Worm (Caenorhabditis elegans) whole organism, L2 larva: Measurements from ENCODE around the gene Y39A1A.21.

Experiments
- C34F6.9 ChIP-seq: fragments of 150-350 bp; optimal IDR thresholded peaks from 2 replicates; lab custom pipeline; 2014; ENCODE audit warnings: missing biosample characterization, missing genetic modification characterization
- F13H6.1 ChIP-seq: sonication (generic microtip); optimal IDR thresholded peaks from 2 replicates; lab custom pipeline; 2016; ENCODE audit warnings: missing genetic modification characterization, missing compliant biosample characterization
- Y55F3AM.14 ChIP-seq: fragments of 200-800 bp; sonication (Bioruptor generic); optimal IDR thresholded peaks from 2 replicates; lab custom pipeline; 2018; ENCODE audit warnings: mild to moderate bottlenecking, missing genetic modification characterization, missing compliant biosample characterization
- ZK546.5 ChIP-seq: sonication (generic microtip); optimal IDR thresholded peaks from 2 replicates; lab custom pipeline; 2017; ENCODE audit warnings: missing biosample characterization, missing genetic modification characterization
- alr-1 ChIP-seq: fragments of 150-350 bp; optimal IDR thresholded peaks from 2 replicates; lab custom pipeline; 2014; ENCODE audit warnings: missing biosample characterization, missing genetic modification characterization
- aly-2 ChIP-seq: fragments of 150-350 bp; optimal IDR thresholded peaks from 2 replicates; lab custom pipeline; 2014; ENCODE audit warnings: missing biosample characterization, missing genetic modification characterization
- ama-1 ChIP-seq: fragments of 150-350 bp; optimal IDR thresholded peaks from 2 replicates; lab custom pipeline; 2018; ENCODE audit warnings: inconsistent platforms
- blmp-1 ChIP-seq: sonication (generic microtip); optimal IDR thresholded peaks from 2 replicates; lab custom pipeline; 2017; ENCODE audit warnings: missing genetic modification characterization, mild to moderate bottlenecking, missing compliant biosample characterization, antibody characterized with exemption, moderate library complexity; ENCODE audit not compliant: insufficient read depth
- ceh-16 ChIP-seq: fragments of 150-350 bp; optimal IDR thresholded peaks from 2 replicates; lab custom pipeline; 2014; ENCODE audit warnings: missing biosample characterization, missing genetic modification characterization
- ceh-82 ChIP-seq: fragments of 150-350 bp; optimal IDR thresholded peaks from 2 replicates; lab custom pipeline; 2014; ENCODE audit warnings: missing biosample characterization, missing genetic modification characterization
- crh-2 ChIP-seq: sonication (generic microtip); optimal IDR thresholded peaks from 2 replicates; lab custom pipeline; 2017; ENCODE audit warnings: missing biosample characterization, missing genetic modification characterization
- dmd-4 ChIP-seq: sonication (generic microtip); optimal IDR thresholded peaks from 2 replicates; lab custom pipeline; 2017; ENCODE audit warnings: missing biosample characterization, missing genetic modification characterization
- egl-27 ChIP-seq: sonication (generic microtip); optimal IDR thresholded peaks from 3 replicates; lab custom pipeline; 2017; ENCODE audit warnings: missing biosample characterization, missing genetic modification reagents, missing genetic modification characterization
- elt-1 ChIP-seq: fragments of 150-350 bp; optimal IDR thresholded peaks from 2 replicates; lab custom pipeline; 2014; ENCODE audit warnings: missing biosample characterization, missing genetic modification characterization
- elt-3 ChIP-seq: sonication (generic microtip); optimal IDR thresholded peaks from 2 replicates; lab custom pipeline; 2017; ENCODE audit warnings: missing biosample characterization, missing genetic modification characterization
- fos-1 ChIP-seq: fragments of 150-350 bp; optimal IDR thresholded peaks from 2 replicates; lab custom pipeline; 2014; ENCODE audit warnings: missing biosample characterization, missing genetic modification characterization
- gmeb-1 ChIP-seq: fragments of 150-350 bp; optimal IDR thresholded peaks from 2 replicates; lab custom pipeline; 2014; ENCODE audit warnings: missing biosample characterization, missing genetic modification characterization
- lin-11 ChIP-seq: fragments of 150-350 bp; sonication (generic microtip); optimal IDR thresholded peaks from 2 replicates; lab custom pipeline; 2014; ENCODE audit warnings: missing biosample characterization, missing genetic modification characterization, inconsistent platforms, mixed read lengths
- lin-13 ChIP-seq: fragments of 150-350 bp; optimal IDR thresholded peaks from 2 replicates; lab custom pipeline; 2014; ENCODE audit warnings: missing biosample characterization, missing genetic modification reagents, missing genetic modification characterization
- lin-39 ChIP-seq: fragments of 150-350 bp; optimal IDR thresholded peaks from 2 replicates; lab custom pipeline; 2014; ENCODE audit warnings: missing biosample characterization, missing genetic modification reagents, missing genetic modification characterization
- lsy-2 ChIP-seq, 2 experiments: fragments of 150-350 bp in 1 of 2; sonication (generic microtip) in 1 of 2; optimal IDR thresholded peaks; 2 replicates each; lab custom pipeline; 2014 to 2017; ENCODE audit warnings: missing biosample characterization in 2 of 2, missing genetic modification characterization in 2 of 2
- mab-5 ChIP-seq: fragments of 150-350 bp; optimal IDR thresholded peaks from 2 replicates; lab custom pipeline; 2014; ENCODE audit warnings: missing biosample characterization, missing genetic modification characterization
- mbf-1 ChIP-seq: sonication (generic microtip); optimal IDR thresholded peaks from 2 replicates; lab custom pipeline; 2017; ENCODE audit warnings: missing biosample characterization, missing genetic modification characterization
- nhr-10 ChIP-seq: sonication (generic microtip); optimal IDR thresholded peaks from 2 replicates; lab custom pipeline; 2017; ENCODE audit warnings: missing biosample characterization, missing genetic modification characterization
- nhr-11 ChIP-seq: fragments of 150-350 bp; optimal IDR thresholded peaks from 2 replicates; lab custom pipeline; 2014; ENCODE audit warnings: missing biosample characterization, missing genetic modification characterization
- nhr-12 ChIP-seq: fragments of 150-350 bp; optimal IDR thresholded peaks from 2 replicates; lab custom pipeline; 2014; ENCODE audit warnings: missing biosample characterization, missing genetic modification characterization
- nhr-129 ChIP-seq: fragments of 150-350 bp; optimal IDR thresholded peaks from 2 replicates; lab custom pipeline; 2014; ENCODE audit warnings: missing biosample characterization, missing genetic modification characterization
- nhr-21 ChIP-seq: fragments of 150-350 bp; optimal IDR thresholded peaks from 2 replicates; lab custom pipeline; 2014; ENCODE audit warnings: missing biosample characterization, missing genetic modification characterization
- nhr-23 ChIP-seq: fragments of 150-350 bp; optimal IDR thresholded peaks from 2 replicates; lab custom pipeline; 2014; ENCODE audit warnings: missing biosample characterization, missing genetic modification reagents, missing genetic modification characterization
- nhr-237 ChIP-seq: fragments of 150-350 bp; optimal IDR thresholded peaks from 2 replicates; lab custom pipeline; 2014; ENCODE audit warnings: missing biosample characterization, missing genetic modification characterization
- nhr-25 ChIP-seq: fragments of 150-350 bp; sonication (generic microtip); optimal IDR thresholded peaks from 3 replicates; lab custom pipeline; 2014; ENCODE audit warnings: missing biosample characterization, missing genetic modification characterization
- nhr-6 ChIP-seq: fragments of 150-350 bp; optimal IDR thresholded peaks from 2 replicates; lab custom pipeline; 2014; ENCODE audit warnings: missing biosample characterization, missing genetic modification characterization
- peb-1 ChIP-seq: fragments of 150-350 bp; optimal IDR thresholded peaks from 2 replicates; lab custom pipeline; 2014; ENCODE audit warnings: missing biosample characterization, missing genetic modification characterization
- sem-4 ChIP-seq: fragments of 150-350 bp; optimal IDR thresholded peaks from 2 replicates; lab custom pipeline; 2014; ENCODE audit warnings: missing biosample characterization, missing genetic modification reagents, missing genetic modification characterization
- skn-1 ChIP-seq: sonication (generic microtip); optimal IDR thresholded peaks from 2 replicates; lab custom pipeline; 2017; ENCODE audit warnings: missing biosample characterization, missing genetic modification characterization
- sma-9 ChIP-seq, 2 experiments: fragments of 150-350 bp in 1 of 2; sonication (generic microtip) in 1 of 2; optimal IDR thresholded peaks; 2 replicates each; lab custom pipeline; 2014 to 2016; ENCODE audit warnings: missing genetic modification characterization in 2 of 2, mild to moderate bottlenecking in 1 of 2, missing biosample characterization in 1 of 2, missing compliant biosample characterization in 1 of 2, missing genetic modification reagents in 1 of 2, moderate library complexity in 1 of 2
- snpc-4 ChIP-seq: fragments of 150-350 bp; optimal IDR thresholded peaks from 2 replicates; lab custom pipeline; 2014; ENCODE audit warnings: missing biosample characterization, missing genetic modification characterization
- unc-39 ChIP-seq: fragments of 150-350 bp; optimal IDR thresholded peaks from 2 replicates; lab custom pipeline; 2014; ENCODE audit warnings: missing biosample characterization, missing genetic modification characterization
- unc-55 ChIP-seq: fragments of 150-350 bp; sonication (generic microtip); optimal IDR thresholded peaks from 3 replicates; lab custom pipeline; 2014; ENCODE audit warnings: missing biosample characterization, missing genetic modification reagents, missing genetic modification characterization
- zag-1 ChIP-seq: fragments of 150-350 bp; optimal IDR thresholded peaks from 2 replicates; lab custom pipeline; 2014; ENCODE audit warnings: missing biosample characterization, missing genetic modification characterization
- ztf-1 ChIP-seq: fragments of 200-800 bp; sonication (Bioruptor generic); conservative IDR thresholded peaks from 2 replicates; pipeline ENCODE4 v1.3.6; 2022; ENCODE audit warnings: missing genetic modification characterization, missing compliant biosample characterization
- ztf-4 ChIP-seq: fragments of 150-350 bp; optimal IDR thresholded peaks from 2 replicates; lab custom pipeline; 2014; ENCODE audit warnings: missing biosample characterization, missing genetic modification characterization

Gene Y39A1A.21

DNA sequence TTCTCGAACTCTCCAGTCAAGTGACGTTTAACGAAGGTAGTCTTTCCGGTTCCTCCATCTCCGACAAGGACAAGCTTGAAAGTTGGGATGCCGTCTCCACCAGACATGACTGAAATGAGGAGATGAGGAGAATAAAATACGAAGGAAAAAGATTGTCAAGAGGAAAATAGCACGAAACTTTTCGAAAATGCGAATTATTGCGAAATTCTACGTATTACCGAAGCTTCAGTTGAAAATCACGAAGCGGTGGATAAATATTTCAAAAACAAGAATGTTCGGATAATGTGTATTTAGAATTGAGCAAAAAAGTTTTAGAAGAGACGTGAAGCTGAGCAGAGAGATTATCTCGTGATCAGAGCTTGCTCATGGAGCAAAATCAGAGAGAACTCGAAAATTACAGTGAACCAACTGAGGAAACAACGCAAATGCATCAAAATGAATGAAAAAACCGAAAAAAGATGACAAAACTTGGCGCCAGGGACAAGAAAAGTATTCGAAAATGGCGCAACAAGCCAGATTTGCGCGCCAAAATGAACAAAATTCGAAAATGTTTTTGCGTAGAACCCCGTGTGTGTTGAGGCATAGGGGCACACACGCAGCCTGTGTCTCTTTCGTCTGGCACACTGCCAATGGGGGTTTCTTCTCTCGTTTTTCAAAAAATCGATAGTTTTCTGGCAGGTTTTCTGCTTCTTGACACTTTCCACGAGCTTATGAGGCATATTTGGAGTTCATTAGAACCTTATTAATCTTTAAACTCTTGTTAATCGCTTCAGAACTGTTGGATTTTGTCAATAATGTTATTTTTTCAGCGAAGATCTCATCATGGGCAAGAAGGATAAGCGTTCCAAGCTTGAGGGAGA is 41.0 kb upstream of the Y39A1A.21 start, which contains the start of the genes ran-1 and dkc-1 (continued):
- TF ChIP-seq peb-1 (tag; lab: Kevin White, UChicago), result no peak
- no peak for TF ChIP-seq nhr-237
- peak; percentile 79 for TF ChIP-seq nhr-129 (tag; lab: Kevin White, UChicago)
- TF ChIP-seq fos-1 (tag; lab: Kevin White, UChicago), result peak; percentile 58
- peak; percentile 44 for TF ChIP-seq lin-11 (tag; lab: Kevin White, UChicago)
- TF ChIP-seq crh-2 (tag; lab: Kevin White, UChicago), result peak; percentile 78
- TF ChIP-seq alr-1 (tag; lab: Kevin White, UChicago), result no peak
- peak; percentile 35 for TF ChIP-seq blmp-1 (tag; lab: Kevin White, UChicago)
- no peak for TF ChIP-seq ztf-4
- TF ChIP-seq dmd-4 (tag; lab: Kevin White, UChicago), result no peak
- TF ChIP-seq mab-5 (tag; lab: Kevin White, UChicago), result peak; percentile 7
- TF ChIP-seq egl-27 (tag; lab: Kevin White, UChicago), result no peak
- peak; percentile 29 for TF ChIP-seq sem-4
- TF ChIP-seq lsy-2 (tag; optimal IDR thresholded peaks at IDR 0.05; lab: Kevin White, UChicago), result peak; percentile 50 to 86
- peak; percentile 43 for TF ChIP-seq F13H6.1 (tag; lab: Kevin White, UChicago)
- no peak for TF ChIP-seq nhr-10
- TF ChIP-seq C34F6.9 (tag; lab: Kevin White, UChicago), result peak; percentile 90
- TF ChIP-seq skn-1 (tag; lab: Kevin White, UChicago), result no peak
- TF ChIP-seq sma-9 (GFP tag; optimal IDR thresholded peaks at IDR 0.05; lab: Kevin White, UChicago), result no peak
- TF ChIP-seq sma-9 (tag; optimal IDR thresholded peaks at IDR 0.05; lab: Kevin White, UChicago), result no peak
- peak; percentile 90 for TF ChIP-seq unc-55 (GFP tag; lab: Kevin White, UChicago)
- TF ChIP-seq nhr-23 (tag; lab: Kevin White, UChicago), result no peak
- TF ChIP-seq ama-1 (lab: Kevin White, UChicago), result no peak
- TF ChIP-seq Y55F3AM.14 (GFP tag; lab: Kevin White, UChicago), result no peak

DNA sequence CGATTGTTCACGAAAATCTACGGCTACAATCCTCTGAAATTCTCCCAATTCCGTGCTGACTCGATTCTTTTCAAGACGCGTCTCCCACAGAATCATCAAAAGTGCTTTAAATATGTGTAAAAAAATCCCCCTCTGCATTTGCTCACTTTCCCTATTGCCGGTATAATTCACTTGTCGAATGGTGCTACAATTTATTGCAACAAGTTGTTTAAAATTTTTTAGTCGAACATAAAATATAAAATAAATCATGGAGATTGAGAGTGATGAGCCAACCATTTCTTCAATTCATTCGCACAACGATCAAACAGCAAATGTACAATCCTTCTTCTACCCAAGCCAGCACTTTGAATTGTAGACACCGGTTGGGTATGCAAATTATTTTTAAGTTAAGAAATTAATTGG is 39.6 kb upstream of the Y39A1A.21 start:
- TF ChIP-seq aly-2, result no peak
- TF ChIP-seq fos-1 (tag; lab: Kevin White, UChicago), result no peak
- TF ChIP-seq egl-27 (tag; lab: Kevin White, UChicago), result no peak
- no peak for TF ChIP-seq blmp-1 (tag; lab: Kevin White, UChicago)
- TF ChIP-seq nhr-11 (tag; lab: Kevin White, UChicago), result no peak
- TF ChIP-seq alr-1 (tag; lab: Kevin White, UChicago), result no peak
- no peak for TF ChIP-seq lin-13 (GFP tag; lab: Kevin White, UChicago)
- TF ChIP-seq zag-1 (tag; lab: Kevin White, UChicago), result no peak
- no peak for TF ChIP-seq F13H6.1 (tag; lab: Kevin White, UChicago)
- TF ChIP-seq gmeb-1 (tag; lab: Kevin White, UChicago), result no peak
- TF ChIP-seq ZK546.5, result no peak
- TF ChIP-seq sem-4, result no peak
- TF ChIP-seq nhr-25 (tag; lab: Kevin White, UChicago), result no peak
- TF ChIP-seq elt-1 (tag; lab: Kevin White, UChicago), result no peak

DNA sequence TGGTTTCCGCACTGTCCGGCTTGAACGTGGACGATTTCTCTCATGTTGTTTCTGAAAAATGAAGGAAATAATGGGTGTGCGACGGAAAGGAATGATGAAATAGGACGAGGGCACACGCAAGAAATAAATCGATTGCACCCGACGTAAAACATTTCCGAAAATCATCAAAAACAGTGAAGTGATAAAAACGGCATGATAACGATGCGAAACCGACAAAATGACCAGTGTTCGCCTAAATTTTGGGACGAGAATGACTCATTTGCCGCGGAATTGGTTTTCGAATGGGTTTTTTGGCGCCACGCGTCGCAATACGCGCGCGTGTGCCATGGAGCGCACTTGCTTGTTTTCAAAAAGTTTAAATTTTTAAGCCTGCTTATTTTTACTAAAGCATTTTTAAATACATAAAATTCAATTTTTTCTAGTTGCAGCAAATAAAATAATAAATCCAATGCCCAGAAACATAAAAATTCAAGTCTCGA is 35.6 kb upstream of the Y39A1A.21 start, which contains the start of the genes tbb-1 and rib-2:
tbb-1 (minus strand) TSS at position 51 of the 479 bp plus-strand sequence.
rib-2 (plus strand) TSS at position 429 of the 479 bp plus-strand sequence.
- TF ChIP-seq ceh-82 (tag; lab: Kevin White, UChicago), result no peak
- TF ChIP-seq nhr-6 (tag; lab: Kevin White, UChicago), result no peak
- TF ChIP-seq snpc-4, result peak; percentile 20
- TF ChIP-seq skn-1 (tag; lab: Kevin White, UChicago), result peak; percentile 54
- TF ChIP-seq ztf-4, result no peak
- TF ChIP-seq blmp-1 (tag; lab: Kevin White, UChicago), result peak; percentile 45
- TF ChIP-seq sma-9 (GFP tag; optimal IDR thresholded peaks at IDR 0.05; lab: Kevin White, UChicago), result peak; percentile 65
- TF ChIP-seq sma-9 (tag; optimal IDR thresholded peaks at IDR 0.05; lab: Kevin White, UChicago), result no peak
- TF ChIP-seq nhr-237, result no peak
- no peak for TF ChIP-seq alr-1 (tag; lab: Kevin White, UChicago)
- no peak for TF ChIP-seq ZK546.5
- no peak for TF ChIP-seq ztf-1
- TF ChIP-seq nhr-21, result peak; percentile 48
- TF ChIP-seq nhr-23 (tag; lab: Kevin White, UChicago), result no peak
- TF ChIP-seq ama-1 (lab: Kevin White, UChicago), result peak; percentile 76
- peak; percentile 100 for TF ChIP-seq fos-1 (tag; lab: Kevin White, UChicago)
- no peak for TF ChIP-seq peb-1 (tag; lab: Kevin White, UChicago)
- TF ChIP-seq gmeb-1 (tag; lab: Kevin White, UChicago), result peak; percentile 82
- peak in 1 of 2 experiments; percentile 82 for TF ChIP-seq lsy-2 (tag; optimal IDR thresholded peaks at IDR 0.05; lab: Kevin White, UChicago)
- TF ChIP-seq nhr-129 (tag; lab: Kevin White, UChicago), result peak; percentile 59
- TF ChIP-seq nhr-12 (tag; lab: Kevin White, UChicago), result no peak
- TF ChIP-seq ceh-16 (tag; lab: Kevin White, UChicago), result no peak
- TF ChIP-seq egl-27 (tag; lab: Kevin White, UChicago), result peak; percentile 17
- no peak for TF ChIP-seq aly-2
- TF ChIP-seq elt-1 (tag; lab: Kevin White, UChicago), result no peak
- TF ChIP-seq lin-13 (GFP tag; lab: Kevin White, UChicago), result peak; percentile 80
- no peak for TF ChIP-seq mab-5 (tag; lab: Kevin White, UChicago)
- TF ChIP-seq mbf-1 (tag; lab: Kevin White, UChicago), result no peak
- no peak for TF ChIP-seq elt-3 (tag; lab: Kevin White, UChicago)
- TF ChIP-seq lin-39, result no peak
- TF ChIP-seq lin-11 (tag; lab: Kevin White, UChicago), result peak; percentile 43
- peak; percentile 66 for TF ChIP-seq nhr-25 (tag; lab: Kevin White, UChicago)
- peak; percentile 90 for TF ChIP-seq C34F6.9 (tag; lab: Kevin White, UChicago)
- no peak for TF ChIP-seq unc-39 (tag; lab: Kevin White, UChicago)
